Worm (Caenorhabditis elegans) whole organism, L4/young adult: ENCODE data around the gene srh-148.
"Not testable (repeated sequence)": the region's sequence is repeated elsewhere in the genome, so short reads cannot be mapped to it uniquely, and the experiment has no call there.

Source experiments
- W03F9.2 ChIP-seq: fragments of 150-350 bp; optimal IDR thresholded peaks from 2 replicates; lab custom pipeline; 2014; ENCODE audit warnings: missing biosample characterization, missing genetic modification characterization
- dao-5 ChIP-seq: sonication (generic microtip); optimal IDR thresholded peaks from 2 replicates; lab custom pipeline; 2016; ENCODE audit warnings: missing genotype, missing genetic modification characterization, moderate library complexity, missing compliant biosample characterization
- him-1 ChIP-seq: sonication (generic microtip); optimal IDR thresholded peaks from 2 replicates; lab custom pipeline; 2016; ENCODE audit warnings: missing genotype, missing genetic modification reagents, missing genetic modification characterization, missing compliant biosample characterization

The srh-148 gene

ce11 chrV:15880705-15881104, 22.5 kb upstream of the srh-148 start:
- TF ChIP-seq W03F9.2 (no peak), dao-5 (tag; lab: Kevin White, UChicago) (no peak), him-1 (tag; lab: Kevin White, UChicago) (no peak)

- no peak for TF ChIP-seq him-1 (tag; lab: Kevin White, UChicago)
- TF ChIP-seq dao-5 (tag; lab: Kevin White, UChicago): no peak
- TF ChIP-seq W03F9.2: no peak
Measured at ce11 chrV:15880033-15880432, 21.8 kb upstream of the srh-148 start.

ce11 chrV:15879508-15879907, 21.3 kb upstream of the srh-148 start, which contains the start of gene nhr-84:
TSS of gene nhr-84 (minus strand) at chrV:15879608.
- no peak for TF ChIP-seq dao-5 (tag; lab: Kevin White, UChicago)
- no peak for TF ChIP-seq W03F9.2
- no peak for TF ChIP-seq him-1 (tag; lab: Kevin White, UChicago)

DNA sequence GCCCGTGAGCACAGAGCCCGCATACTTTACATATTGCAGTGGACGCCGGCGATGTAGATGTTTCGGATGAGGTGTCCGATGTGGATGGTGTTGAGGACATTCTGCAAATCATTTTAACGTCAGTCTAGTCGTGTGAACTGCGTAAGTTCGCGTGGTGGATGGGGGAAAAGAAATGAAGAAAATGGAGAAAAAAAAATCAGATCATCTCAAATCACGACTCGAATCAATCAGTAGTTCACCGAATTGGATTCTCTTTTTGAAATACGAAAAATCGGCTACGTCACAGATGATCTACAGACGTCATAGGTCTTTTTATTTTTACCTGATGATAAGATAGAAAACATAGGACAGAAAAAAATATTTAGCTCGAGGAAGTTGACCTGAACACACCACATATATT, 18.1 kb upstream of the srh-148 start, which contains the start of gene nhr-102:
nhr-102 (minus strand) TSS at position 101 of the 400 bp plus-strand sequence.
- no peak for TF ChIP-seq him-1 (tag; lab: Kevin White, UChicago)
- no peak for TF ChIP-seq W03F9.2
- TF ChIP-seq dao-5 (tag; lab: Kevin White, UChicago): no peak

DNA sequence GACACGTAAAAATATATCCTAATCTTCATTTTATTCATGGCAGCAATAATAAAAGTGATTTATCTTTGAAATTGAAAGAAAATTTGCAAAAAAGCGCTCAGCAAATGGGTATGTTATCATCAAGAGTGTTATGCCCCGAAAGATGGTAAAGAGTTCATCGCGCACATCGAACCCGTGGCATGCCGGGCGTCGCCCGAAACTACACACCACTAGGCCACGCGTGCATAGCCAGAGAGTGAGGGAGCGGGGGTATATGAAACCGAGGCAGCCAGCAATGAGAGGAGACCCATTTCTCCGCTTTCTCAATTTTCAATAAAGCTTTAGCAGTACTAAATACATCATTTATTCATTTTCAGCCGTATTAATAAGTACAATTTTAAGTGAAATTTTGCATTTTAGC, 15.6 kb upstream of the srh-148 start:
- TF ChIP-seq W03F9.2 (peak; percentile 70), dao-5 (tag; lab: Kevin White, UChicago) (peak; percentile 91), him-1 (tag; lab: Kevin White, UChicago) (peak; percentile 57)

ce11 chrV:15872273-15872672, 14.1 kb upstream of the srh-148 start, which contains the start of gene str-56:
TSS of gene str-56 (plus strand) at chrV:15872573.
- no peak for TF ChIP-seq dao-5 (tag; lab: Kevin White, UChicago)
- no peak for TF ChIP-seq him-1 (tag; lab: Kevin White, UChicago)
- no peak for TF ChIP-seq W03F9.2

ce11 chrV:15870356-15870755, 12.2 kb upstream of the srh-148 start, which contains the start of gene str-57:
TSS of gene str-57 (plus strand) at chrV:15870656.
- no peak for TF ChIP-seq dao-5 (tag; lab: Kevin White, UChicago)
- no peak for TF ChIP-seq him-1 (tag; lab: Kevin White, UChicago)
- no peak for TF ChIP-seq W03F9.2

DNA sequence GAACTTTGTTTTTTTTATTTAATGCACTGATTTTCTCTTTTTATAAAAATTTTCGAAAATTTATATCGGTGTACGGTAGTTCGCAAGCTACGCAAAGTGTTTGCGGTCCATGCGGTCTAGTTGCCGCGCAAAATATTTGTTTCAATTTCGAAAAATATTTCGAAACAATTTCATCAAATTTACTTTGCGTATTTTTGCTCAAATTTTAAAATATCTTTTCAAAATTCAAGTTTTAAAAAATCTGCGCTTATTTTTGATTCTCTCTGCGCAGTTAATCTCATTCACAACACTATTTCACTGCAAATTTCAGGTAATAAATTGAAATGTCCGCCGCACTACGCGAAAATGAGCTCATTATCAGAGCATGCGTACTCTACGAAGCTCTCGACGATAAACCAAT, 9.2 kb upstream of the srh-148 start, which contains the start of gene fbxa-197:
fbxa-197 (plus strand) TSS at position 301 of the 400 bp plus-strand sequence.
- no peak for TF ChIP-seq him-1 (tag; lab: Kevin White, UChicago)
- no peak for TF ChIP-seq W03F9.2
- no peak for TF ChIP-seq dao-5 (tag; lab: Kevin White, UChicago)

ce11 chrV:15865839-15866238, 7.6 kb upstream of the srh-148 start, which contains the start of gene srh-293:
TSS of gene srh-293 (plus strand) at chrV:15866139.
- TF ChIP-seq dao-5 (tag; lab: Kevin White, UChicago): no peak

DNA sequence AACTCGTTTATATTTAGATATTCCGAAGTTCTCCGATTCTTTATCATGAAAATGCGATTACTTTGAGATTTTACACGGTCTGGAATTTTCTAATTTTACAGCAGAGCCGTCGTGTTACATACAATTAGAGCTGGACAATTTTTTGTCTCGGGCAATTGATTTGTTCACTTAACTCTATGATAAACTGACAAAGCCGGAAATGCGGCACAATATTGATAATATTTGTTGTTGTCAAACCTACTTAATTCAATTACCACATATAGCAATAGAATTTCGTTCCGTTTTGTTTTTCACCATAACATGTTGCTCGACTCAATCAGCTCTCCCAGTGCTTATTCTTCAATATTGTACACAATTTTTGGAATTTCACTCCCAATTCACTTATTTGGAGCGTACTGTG, 4.8 kb upstream of the srh-148 start, which contains the start of gene srh-299:
srh-299 (plus strand) TSS at position 301 of the 400 bp plus-strand sequence.
- TF ChIP-seq W03F9.2: no peak
- no peak for TF ChIP-seq him-1 (tag; lab: Kevin White, UChicago)
- TF ChIP-seq dao-5 (tag; lab: Kevin White, UChicago): no peak

ce11 chrV:15862599-15862998, 4.4 kb upstream of the srh-148 start, which contains the start of gene srz-12:
TSS of gene srz-12 (minus strand) at chrV:15862699.
- TF ChIP-seq W03F9.2: no peak
- no peak for TF ChIP-seq dao-5 (tag; lab: Kevin White, UChicago)
- TF ChIP-seq him-1 (tag; lab: Kevin White, UChicago): no peak

DNA sequence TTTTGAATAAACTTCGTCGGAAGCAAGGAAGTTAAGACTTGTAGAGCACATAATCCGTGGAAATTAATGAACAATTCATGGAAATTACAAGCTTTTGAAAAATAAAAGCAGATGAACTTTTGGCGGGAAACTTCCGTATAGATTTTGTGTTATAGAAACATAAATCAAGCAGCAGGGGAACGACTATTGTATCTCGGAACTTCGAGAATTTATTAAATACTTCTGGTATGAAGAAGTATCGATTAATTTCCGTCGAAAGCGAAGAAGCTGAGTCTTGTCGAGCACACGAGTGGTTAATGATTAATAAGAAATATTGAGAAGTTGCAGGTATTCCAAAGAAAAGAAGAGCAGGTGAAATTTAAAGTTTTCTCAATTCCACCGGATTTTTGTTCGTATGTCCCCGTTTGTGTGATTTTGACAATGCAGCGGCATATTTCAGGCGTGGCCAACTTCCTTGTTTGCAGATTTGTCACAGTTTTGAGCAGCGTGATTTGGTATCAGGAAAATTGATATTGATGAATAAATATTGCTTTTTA, 7.8 kb downstream of the srh-148 start, which contains the start of gene srh-147:
srh-147 (minus strand) TSS at position 51 of the 536 bp plus-strand sequence.
- not testable (repeated sequence) for TF ChIP-seq him-1 (tag; lab: Kevin White, UChicago); dao-5 (tag; lab: Kevin White, UChicago); W03F9.2

ce11 chrV:15841095-15841494, 17.1 kb downstream of the srh-148 start, which contains the start of gene srh-149:
TSS of gene srh-149 (minus strand) at chrV:15841195.
- TF ChIP-seq W03F9.2: no peak
- no peak for TF ChIP-seq him-1 (tag; lab: Kevin White, UChicago)
- TF ChIP-seq dao-5 (tag; lab: Kevin White, UChicago): no peak

ce11 chrV:15833622-15834021, 24.6 kb downstream of the srh-148 start, which contains the start of gene srbc-54:
TSS of gene srbc-54 (minus strand) at chrV:15833722.
- TF ChIP-seq dao-5 (tag; lab: Kevin White, UChicago): no peak
- TF ChIP-seq him-1 (tag; lab: Kevin White, UChicago): no peak
- no peak for TF ChIP-seq W03F9.2
